Worm (Caenorhabditis elegans) whole organism, mixed stage, embryonic: Measurements from ENCODE around the gene sra-31.

Source experiments
- ces-1 ChIP-seq: fragments of 150-350 bp; optimal IDR thresholded peaks from 2 replicates; lab custom pipeline; 2014; ENCODE audit warnings: missing biosample characterization, missing genetic modification reagents, missing genetic modification characterization
- elt-3 ChIP-seq: fragments of 150-350 bp; optimal IDR thresholded peaks from 2 replicates; lab custom pipeline; 2014; ENCODE audit warnings: missing biosample characterization, missing genetic modification characterization
- lin-13 ChIP-seq: fragments of 150-350 bp; optimal IDR thresholded peaks from 2 replicates; lab custom pipeline; 2014; ENCODE audit warnings: missing biosample characterization, missing genetic modification characterization
- nhr-237 ChIP-seq: fragments of 150-350 bp; optimal IDR thresholded peaks from 2 replicates; lab custom pipeline; 2014; ENCODE audit warnings: missing biosample characterization, missing genetic modification characterization
- snpc-4 ChIP-seq: fragments of 150-350 bp; optimal IDR thresholded peaks from 2 replicates; lab custom pipeline; 2014; ENCODE audit warnings: missing biosample characterization, missing genetic modification characterization
- tbx-8 ChIP-seq: fragments of 200-800 bp; sonication (Bioruptor generic); optimal IDR thresholded peaks from 2 replicates; lab custom pipeline; 2018; ENCODE audit warnings: mild to moderate bottlenecking, missing genetic modification characterization, moderate library complexity, missing compliant biosample characterization
- zip-8 ChIP-seq: fragments of 150-350 bp; optimal IDR thresholded peaks from 2 replicates; lab custom pipeline; 2014; ENCODE audit warnings: missing biosample characterization, missing genetic modification characterization

DNA sequence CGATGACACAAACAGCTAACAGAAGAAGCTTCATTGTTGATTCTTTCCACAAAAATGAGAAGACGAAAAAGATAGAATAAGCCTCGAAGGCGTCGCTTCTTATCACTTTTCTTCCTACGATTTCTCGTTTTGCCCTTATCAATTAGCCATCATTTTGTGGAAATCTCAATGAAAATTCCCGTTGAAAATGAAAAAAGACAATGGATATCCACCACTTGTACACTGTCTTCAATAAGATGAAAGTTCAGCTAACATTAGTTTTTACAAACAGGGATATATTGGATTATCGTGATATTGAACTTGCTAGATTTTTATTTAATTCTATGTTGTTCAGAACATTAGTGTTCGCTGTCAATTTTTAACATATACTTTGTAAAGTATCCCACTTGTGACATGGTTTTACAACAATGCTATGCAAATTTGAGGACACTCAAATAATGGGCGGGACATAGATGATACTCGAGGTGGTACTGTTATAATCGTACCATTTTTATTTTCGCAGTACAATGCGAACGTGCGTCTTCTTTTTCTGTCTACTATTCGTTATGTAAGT, 11.6 kb downstream of the sra-31 start, which contains the start of the genes F18C5.5 and F18C5.9:
- no peak for TF ChIP-seq zip-8
- no peak for TF ChIP-seq ces-1 (GFP tag; lab: Kevin White, UChicago)
- no peak for TF ChIP-seq elt-3 (tag; lab: Kevin White, UChicago)
- TF ChIP-seq lin-13: no peak
- no peak for TF ChIP-seq nhr-237 (tag; lab: Kevin White, UChicago)
- TF ChIP-seq snpc-4: no peak
- TF ChIP-seq tbx-8: no peak
